Fruit fly (Drosophila melanogaster): ENCODE measurements around the gene Sfp24Bd.
A peak's percentile ranks its signal among the peaks of the same experiment; 100 is the strongest.

dm6 chr2L:3647521-3648172 lies 21.3 kb downstream of the Sfp24Bd start:
- TF ChIP-seq pan (optimal IDR thresholded peaks at IDR 0.05) (no peak), pan (GFP tag; optimal IDR thresholded peaks at IDR 0.05 in 1 of 2, IDR thresholded peaks at IDR 0.05 in 1 of 2) (peak in 1 of 2 experiments; percentile 55), MTF-1 (GFP tag; optimal IDR thresholded peaks at IDR 0.05; ENCODE audit: borderline replicate concordance) (no peak), CG31365 (tag; optimal IDR thresholded peaks at IDR 0.05) (no peak), CG13287 (GFP tag; IDR thresholded peaks at IDR 0.05; ENCODE audit: partially characterized antibody) (no peak), cato (GFP tag; optimal IDR thresholded peaks at IDR 0.05; ENCODE audit: borderline replicate concordance) (peak; percentile 7), D19A (tag; optimal IDR thresholded peaks at IDR 0.05) (no peak), rib (GFP tag; IDR thresholded peaks at IDR 0.05) (no peak), CG9727 (GFP tag; optimal IDR thresholded peaks at IDR 0.05) (peak; percentile 10), sim (GFP tag; IDR thresholded peaks at IDR 0.05) (no peak), Aef1 (GFP tag; IDR thresholded peaks at IDR 0.05) (no peak), CG1647 (GFP tag; optimal IDR thresholded peaks at IDR 0.05) (no peak), peb (GFP tag; IDR thresholded peaks at IDR 0.05) (no peak), Ravus (GFP tag; IDR thresholded peaks at IDR 0.05) (no peak), CG15479 (GFP tag; optimal IDR thresholded peaks at IDR 0.05) (no peak)
